Worm (Caenorhabditis elegans) whole organism, L4 larva: ENCODE results near the gene M01H9.5.

Experiments used
- nhr-237 ChIP-seq: sonication (generic microtip); optimal IDR thresholded peaks from 2 replicates; lab custom pipeline; 2017; ENCODE audit warnings: missing biosample characterization, missing genetic modification characterization
- skn-1 ChIP-seq: fragments of 150-350 bp; optimal IDR thresholded peaks from 2 replicates; lab custom pipeline; 2014; ENCODE audit warnings: missing biosample characterization, missing genetic modification characterization

- no peak for TF ChIP-seq nhr-237
- no peak for TF ChIP-seq skn-1 (tag; lab: Kevin White, UChicago)
Observed at ce11 chrIV:4475362-4476086, 10.2 kb downstream of the M01H9.5 start.
